Fruit fly (Drosophila melanogaster): ENCODE results near the gene CG14985.

- no peak for TF ChIP-seq vri (GFP tag; optimal IDR thresholded peaks at IDR 0.05)
- TF ChIP-seq Ets21C (GFP tag; optimal IDR thresholded peaks at IDR 0.05), result no peak
- no peak for TF ChIP-seq OdsH (GFP tag; optimal IDR thresholded peaks at IDR 0.05)
- peak; percentile 4 for TF ChIP-seq CG11762 (GFP tag; optimal IDR thresholded peaks at IDR 0.05; ENCODE audit: insufficient read depth)
- TF ChIP-seq CG31627 (GFP tag; optimal IDR thresholded peaks at IDR 0.05), result peak; percentile 55
- TF ChIP-seq CG3919 (GFP tag; optimal IDR thresholded peaks at IDR 0.05), result no peak
- no peak for TF ChIP-seq Eip75B (GFP tag; optimal IDR thresholded peaks at IDR 0.05)
- no peak for TF ChIP-seq CG16779 (tag; optimal IDR thresholded peaks at IDR 0.05)
- no peak for TF ChIP-seq Hr39 (GFP tag; optimal IDR thresholded peaks at IDR 0.05)
- peak; percentile 41 for TF ChIP-seq CG4318 (GFP tag; optimal IDR thresholded peaks at IDR 0.05)
- no peak for TF ChIP-seq svp (GFP tag)
Observed at dm6 chr3L:4040247-4040925, 37.1 kb downstream of the CG14985 start, which contains the start of the genes CG11593 and Rcd5.
